Fruit fly (Drosophila melanogaster) whole organism, prepupa: ENCODE data around the gene CG4497.

ENCODE experiments used
- Blimp-1 ChIP-seq: fragments of 200-800 bp; sonication (Bioruptor generic); optimal IDR thresholded peaks from 3 replicates; lab custom pipeline; 2017; ENCODE audit warnings: missing biosample characterization, missing genetic modification characterization, mild to moderate bottlenecking, moderate library complexity, missing genetic modification reagents
- CG10631 ChIP-seq: fragments of 200-800 bp; sonication (Bioruptor generic); optimal IDR thresholded peaks from 2 replicates; lab custom pipeline; 2016; ENCODE audit warnings: missing biosample characterization, missing genetic modification characterization
- CG10669 ChIP-seq: fragments of 200-800 bp; sonication (Bioruptor generic); optimal IDR thresholded peaks from 3 replicates; lab custom pipeline; 2018; ENCODE audit warnings: missing biosample characterization, mild to moderate bottlenecking, missing genetic modification characterization, moderate library complexity
- CG11294 ChIP-seq: fragments of 200-800 bp; sonication (Bioruptor generic); IDR thresholded peaks from 2 replicates; pipeline ENCODE4 v1.3.6; 2022; ENCODE audit warnings: missing biosample characterization, missing genetic modification characterization
- CG11762 ChIP-seq: fragments of 200-800 bp; sonication (Bioruptor generic); optimal IDR thresholded peaks from 3 replicates; lab custom pipeline; 2016; ENCODE audit warnings: missing biosample characterization, missing genetic modification characterization; ENCODE audit not compliant: insufficient read depth
- CG11902 ChIP-seq: fragments of 200-800 bp; sonication (Bioruptor generic); optimal IDR thresholded peaks from 3 replicates; lab custom pipeline; 2016; ENCODE audit warnings: missing biosample characterization, missing genetic modification characterization
- CG15336 ChIP-seq: fragments of 200-800 bp; sonication (Bioruptor generic); IDR thresholded peaks from 2 replicates; pipeline ENCODE4 v1.3.6; 2022; ENCODE audit warnings: missing biosample characterization, missing genetic modification characterization
- CG1621 ChIP-seq: fragments of 200-800 bp; sonication (Bioruptor generic); optimal IDR thresholded peaks from 3 replicates; lab custom pipeline; 2018; ENCODE audit warnings: missing biosample characterization, mild to moderate bottlenecking, missing genetic modification characterization
- CG16779 ChIP-seq: fragments of 200-800 bp; sonication (Bioruptor generic); optimal IDR thresholded peaks from 3 replicates; lab custom pipeline; 2017; ENCODE audit warnings: missing biosample characterization, mild to moderate bottlenecking, missing genetic modification characterization
- CG3032 ChIP-seq: fragments of 200-800 bp; optimal IDR thresholded peaks from 2 replicates; lab custom pipeline; 2019; ENCODE audit warnings: missing biosample characterization, mild to moderate bottlenecking, missing genetic modification characterization, moderate library complexity
- CG31627 ChIP-seq: fragments of 200-800 bp; sonication (Bioruptor generic); optimal IDR thresholded peaks from 3 replicates; lab custom pipeline; 2016; ENCODE audit warnings: missing biosample characterization, missing genetic modification characterization
- CG32006 ChIP-seq: fragments of 200-800 bp; sonication (Bioruptor generic); optimal IDR thresholded peaks from 3 replicates; lab custom pipeline; 2017; ENCODE audit warnings: missing biosample characterization, mild to moderate bottlenecking, missing genetic modification characterization
- CG34406 ChIP-seq: fragments of 200-800 bp; sonication (Bioruptor generic); optimal IDR thresholded peaks from 3 replicates; lab custom pipeline; 2016; ENCODE audit warnings: missing biosample characterization, missing genetic modification characterization
- CG3919 ChIP-seq: fragments of 200-800 bp; sonication (Bioruptor generic); optimal IDR thresholded peaks from 3 replicates; lab custom pipeline; 2016; ENCODE audit warnings: missing biosample characterization, missing genetic modification characterization
- CG4318 ChIP-seq: fragments of 200-800 bp; sonication (Bioruptor generic); optimal IDR thresholded peaks from 3 replicates; lab custom pipeline; 2017; ENCODE audit warnings: missing biosample characterization, mild to moderate bottlenecking, missing genetic modification characterization
- CG6163 ChIP-seq: fragments of 200-800 bp; sonication (Bioruptor generic); IDR thresholded peaks from 3 replicates; pipeline ENCODE4 v1.3.6; 2022; ENCODE audit warnings: missing biosample characterization, missing genetic modification characterization
- CG6276 ChIP-seq: fragments of 200-800 bp; sonication (Bioruptor generic); optimal IDR thresholded peaks from 2 replicates; lab custom pipeline; 2017; ENCODE audit warnings: missing biosample characterization, mild to moderate bottlenecking, missing genetic modification characterization
- CG6792 ChIP-seq: fragments of 200-800 bp; sonication (Bioruptor generic); optimal IDR thresholded peaks from 3 replicates; lab custom pipeline; 2016; ENCODE audit warnings: missing biosample characterization, missing genetic modification characterization
- CG6808 ChIP-seq: fragments of 200-800 bp; sonication (Bioruptor generic); optimal IDR thresholded peaks from 3 replicates; lab custom pipeline; 2017; ENCODE audit warnings: missing biosample characterization, missing genetic modification characterization, mild to moderate bottlenecking, moderate library complexity, missing genetic modification reagents
- CG6854 ChIP-seq: fragments of 200-800 bp; sonication (Bioruptor generic); optimal IDR thresholded peaks from 2 replicates; lab custom pipeline; 2017; ENCODE audit warnings: missing biosample characterization, mild to moderate bottlenecking, missing genetic modification characterization
- CG7368 ChIP-seq: fragments of 200-800 bp; sonication (Bioruptor generic); optimal IDR thresholded peaks from 3 replicates; lab custom pipeline; 2016; ENCODE audit warnings: missing biosample characterization, missing genetic modification characterization
- CG8319 ChIP-seq: fragments of 200-800 bp; sonication (Bioruptor generic); optimal IDR thresholded peaks from 3 replicates; lab custom pipeline; 2016; ENCODE audit warnings: missing biosample characterization, missing genetic modification characterization
- CG9139 ChIP-seq: fragments of 200-800 bp; sonication (Bioruptor generic); optimal IDR thresholded peaks from 3 replicates; lab custom pipeline; 2017; ENCODE audit warnings: missing biosample characterization, mild to moderate bottlenecking, missing genetic modification characterization
- Eip75B ChIP-seq: fragments of 200-800 bp; sonication (Bioruptor generic); optimal IDR thresholded peaks from 3 replicates; lab custom pipeline; 2016; ENCODE audit warnings: missing biosample characterization, missing genetic modification characterization
- Eip78C ChIP-seq: fragments of 200-800 bp; sonication (Bioruptor generic); peaks from one replicate; lab custom pipeline; 2016; ENCODE audit warnings: missing biosample characterization, missing genetic modification characterization
- Eip93F ChIP-seq: fragments of 200-800 bp; sonication (Bioruptor generic); optimal IDR thresholded peaks from 2 replicates; lab custom pipeline; 2016; ENCODE audit warnings: missing biosample characterization, mild to moderate bottlenecking, missing genetic modification characterization
- Ets21C ChIP-seq: fragments of 200-800 bp; sonication (Bioruptor generic); optimal IDR thresholded peaks from 3 replicates; lab custom pipeline; 2016; ENCODE audit warnings: missing biosample characterization, missing genetic modification characterization
- Gug ChIP-seq: fragments of 200-800 bp; sonication (Bioruptor generic); IDR thresholded peaks from 2 replicates; pipeline ENCODE4 v1.3.6; 2022; ENCODE audit warnings: missing biosample characterization, missing genetic modification characterization
- Hr38 ChIP-seq: sonication (Bioruptor generic); optimal IDR thresholded peaks from 2 replicates; lab custom pipeline; 2016; ENCODE audit warnings: missing biosample characterization, missing genetic modification characterization
- Hr39 ChIP-seq: fragments of 200-800 bp; sonication (Bioruptor generic); optimal IDR thresholded peaks from 2 replicates; lab custom pipeline; 2016; ENCODE audit warnings: missing biosample characterization, missing genetic modification characterization
- Hr4 ChIP-seq: fragments of 200-800 bp; sonication (Bioruptor generic); optimal IDR thresholded peaks from 3 replicates; lab custom pipeline; 2016; ENCODE audit warnings: missing biosample characterization, missing genetic modification characterization
- Met ChIP-seq: fragments of 200-800 bp; sonication (Bioruptor generic); optimal IDR thresholded peaks from 3 replicates; lab custom pipeline; 2016; ENCODE audit warnings: missing biosample characterization, missing genetic modification characterization
- OdsH ChIP-seq: fragments of 200-800 bp; sonication (Bioruptor generic); optimal IDR thresholded peaks from 3 replicates; lab custom pipeline; 2016; ENCODE audit warnings: missing biosample characterization, missing genetic modification characterization
- Smox ChIP-seq: fragments of 200-800 bp; sonication (Bioruptor generic); optimal IDR thresholded peaks from 3 replicates; lab custom pipeline; 2016; ENCODE audit warnings: missing biosample characterization, missing genetic modification characterization
- Sox14 ChIP-seq: fragments of 200-800 bp; sonication (Bioruptor generic); optimal IDR thresholded peaks from 3 replicates; lab custom pipeline; 2016; ENCODE audit warnings: missing biosample characterization, missing genetic modification characterization
- Sox15 ChIP-seq: fragments of 200-800 bp; sonication (Bioruptor generic); optimal IDR thresholded peaks from 3 replicates; lab custom pipeline; 2016; ENCODE audit warnings: missing biosample characterization, missing genetic modification characterization
- achi ChIP-seq: fragments of 200-800 bp; sonication (Bioruptor generic); optimal IDR thresholded peaks from 3 replicates; lab custom pipeline; 2016; ENCODE audit warnings: missing biosample characterization, missing genetic modification characterization
- acj6 ChIP-seq: fragments of 200-800 bp; sonication (Bioruptor generic); optimal IDR thresholded peaks from 3 replicates; lab custom pipeline; 2016; ENCODE audit warnings: missing biosample characterization, missing genetic modification characterization
- dac ChIP-seq: fragments of 200-800 bp; sonication (Bioruptor generic); optimal IDR thresholded peaks from 2 replicates; lab custom pipeline; 2017; ENCODE audit warnings: missing biosample characterization, mild to moderate bottlenecking, missing genetic modification characterization
- dsx ChIP-seq: fragments of 200-800 bp; optimal IDR thresholded peaks from 3 replicates; lab custom pipeline; 2019; ENCODE audit warnings: missing biosample characterization, mild to moderate bottlenecking, missing genetic modification characterization, moderate library complexity; ENCODE audit not compliant: poor library complexity, severe bottlenecking
- eg ChIP-seq: fragments of 200-800 bp; sonication (Bioruptor generic); IDR thresholded peaks from 3 replicates; pipeline ENCODE4 v1.3.6; 2022; ENCODE audit warnings: missing biosample characterization, missing genetic modification characterization
- esn ChIP-seq: fragments of 200-800 bp; sonication (Bioruptor generic); optimal IDR thresholded peaks from 2 replicates; lab custom pipeline; 2016; ENCODE audit warnings: missing biosample characterization, mild to moderate bottlenecking, missing genetic modification characterization, moderate library complexity
- fd59A ChIP-seq: fragments of 200-800 bp; sonication (Bioruptor generic); optimal IDR thresholded peaks from 2 replicates; lab custom pipeline; 2017; ENCODE audit warnings: missing biosample characterization, mild to moderate bottlenecking, missing genetic modification characterization, missing genetic modification reagents
- fd85E ChIP-seq: fragments of 200-800 bp; sonication (Bioruptor generic); optimal IDR thresholded peaks from 3 replicates; lab custom pipeline; 2016; ENCODE audit warnings: missing biosample characterization, missing genetic modification characterization
- fkh ChIP-seq: fragments of 200-800 bp; sonication (Bioruptor generic); optimal IDR thresholded peaks from 3 replicates; lab custom pipeline; 2017; ENCODE audit warnings: missing biosample characterization, mild to moderate bottlenecking, missing genetic modification characterization, moderate library complexity
- lz ChIP-seq: fragments of 200-800 bp; sonication (Bioruptor generic); optimal IDR thresholded peaks from 3 replicates; lab custom pipeline; 2016; ENCODE audit warnings: missing biosample characterization, missing genetic modification characterization
- net ChIP-seq: fragments of 200-800 bp; sonication (Bioruptor generic); optimal IDR thresholded peaks from 3 replicates; lab custom pipeline; 2016; ENCODE audit warnings: missing biosample characterization, missing genetic modification characterization
- pdm3 ChIP-seq: fragments of 200-800 bp; sonication (Bioruptor generic); optimal IDR thresholded peaks from 3 replicates; lab custom pipeline; 2016; ENCODE audit warnings: missing biosample characterization, missing genetic modification characterization
- salr ChIP-seq, 2 experiments: fragments of 200-800 bp; sonication (Bioruptor generic); optimal IDR thresholded peaks; 3 replicates each; lab custom pipeline; 2016 to 2018; ENCODE audit warnings: missing biosample characterization in 2 of 2, missing genetic modification characterization in 2 of 2, mild to moderate bottlenecking in 1 of 2
- ss ChIP-seq, 2 experiments: fragments of 200-800 bp; sonication (Bioruptor generic); optimal IDR thresholded peaks; 2 replicates in 1 of 2; 3 replicates in 1 of 2; lab custom pipeline; 2017 to 2018; ENCODE audit warnings: mild to moderate bottlenecking in 2 of 2, missing biosample characterization in 2 of 2, missing genetic modification characterization in 2 of 2, moderate library complexity in 1 of 2
- svp ChIP-seq: fragments of 200-800 bp; sonication (Bioruptor generic); peaks from one replicate; lab custom pipeline; 2016; ENCODE audit warnings: missing biosample characterization, missing genetic modification characterization
- topi ChIP-seq: fragments of 200-800 bp; sonication (Bioruptor generic); optimal IDR thresholded peaks from 3 replicates; lab custom pipeline; 2016; ENCODE audit warnings: missing biosample characterization, missing genetic modification characterization
- vri ChIP-seq: fragments of 200-800 bp; sonication (Bioruptor generic); optimal IDR thresholded peaks from 3 replicates; lab custom pipeline; 2016; ENCODE audit warnings: missing biosample characterization, mild to moderate bottlenecking, missing genetic modification characterization

CG4497 gene

DNA sequence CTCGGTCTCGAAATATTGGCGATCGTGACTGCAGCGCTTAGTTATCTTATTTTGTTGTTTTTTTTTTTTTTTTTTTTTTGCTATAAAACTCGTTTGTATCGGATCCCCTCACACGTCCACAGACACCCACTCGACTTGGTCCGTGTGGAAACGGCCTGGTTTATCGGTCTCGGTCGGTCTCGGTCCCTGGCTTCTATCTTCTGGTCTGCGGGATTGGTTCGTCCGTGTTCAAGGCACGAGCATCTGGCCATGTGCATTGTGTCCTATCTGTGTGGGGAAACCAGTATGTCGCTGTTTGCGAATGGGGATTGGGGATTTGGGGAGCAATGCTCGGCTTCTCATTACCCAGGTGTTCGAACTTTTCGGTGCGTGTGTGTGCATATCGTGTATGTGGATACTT, 4.7 kb downstream of the CG4497 start, which contains the start of gene CG4496:
TSS of gene CG4496 (minus strand) at position 337 of the 400 bp plus-strand sequence.
- TF ChIP-seq Met (GFP tag; lab: Kevin White, UChicago), result no peak
- peak; percentile 32 for TF ChIP-seq pdm3 (GFP tag; lab: Kevin White, UChicago)
- peak; percentile 25 for TF ChIP-seq OdsH
- peak; percentile 29 for TF ChIP-seq CG6276 (GFP tag; lab: Kevin White, UChicago)
- TF ChIP-seq CG6163 (GFP tag; lab: Robert Waterston, UW), result peak; percentile 65; the same call in 2 of the 3 replicates
- TF ChIP-seq CG15336 (GFP tag; lab: Robert Waterston, UW), result peak; percentile 56
- TF ChIP-seq CG6808 (GFP tag; lab: Kevin White, UChicago), result peak; percentile 7
- TF ChIP-seq Ets21C, result no peak
- no peak for TF ChIP-seq CG11902 (GFP tag; lab: Kevin White, UChicago)
- 0 out of 2 replicates have a peak, but pooled peaks have one; percentile 12 for TF ChIP-seq CG11294 (GFP tag; lab: Robert Waterston, UW)
- no peak for TF ChIP-seq CG3032 (tag; lab: Kevin White, UChicago)
- TF ChIP-seq Sox14 (GFP tag; lab: Kevin White, UChicago), result peak; percentile 18
- peak; percentile 61 for TF ChIP-seq dsx (GFP tag; lab: Kevin White, UChicago)
- no peak for TF ChIP-seq lz (GFP tag; lab: Kevin White, UChicago)
- no peak for TF ChIP-seq dac
- TF ChIP-seq Blimp-1 (GFP tag; lab: Kevin White, UChicago), result no peak
- peak; percentile 65 for TF ChIP-seq CG16779 (tag; lab: Kevin White, UChicago)
- TF ChIP-seq CG9139 (GFP tag; lab: Kevin White, UChicago), result peak; percentile 57
- TF ChIP-seq fkh, result no peak
- TF ChIP-seq CG3919 (GFP tag; lab: Kevin White, UChicago), result peak; percentile 57
- TF ChIP-seq acj6 (GFP tag; lab: Kevin White, UChicago), result peak; percentile 3
- no peak for TF ChIP-seq svp (GFP tag; lab: Kevin White, UChicago)
- TF ChIP-seq CG4318 (GFP tag; lab: Kevin White, UChicago), result no peak
- TF ChIP-seq CG10631 (GFP tag; lab: Kevin White, UChicago), result peak; percentile 26
- TF ChIP-seq salr (GFP tag; optimal IDR thresholded peaks at IDR 0.05; lab: Kevin White, UChicago), result peak; percentile 5 to 49
- TF ChIP-seq Sox15 (GFP tag; lab: Kevin White, UChicago), result no peak
- TF ChIP-seq Smox (GFP tag; lab: Kevin White, UChicago), result no peak
- TF ChIP-seq Hr38, result no peak
- no peak for TF ChIP-seq Hr4 (GFP tag; lab: Kevin White, UChicago)
- TF ChIP-seq vri (GFP tag; lab: Kevin White, UChicago), result no peak
- TF ChIP-seq topi, result no peak
- no peak for TF ChIP-seq CG10669 (GFP tag; lab: Kevin White, UChicago)
- peak; percentile 19 for TF ChIP-seq CG6854 (GFP tag; lab: Kevin White, UChicago)
- TF ChIP-seq Hr39 (GFP tag; lab: Kevin White, UChicago), result no peak
- no peak for TF ChIP-seq CG11762
- TF ChIP-seq fd59A, result peak; percentile 39
- peak; percentile 42 for TF ChIP-seq Eip75B (GFP tag; lab: Kevin White, UChicago)
- peak; percentile 44 for TF ChIP-seq achi (GFP tag; lab: Kevin White, UChicago)
- TF ChIP-seq CG8319, result no peak
- peak; percentile 3 for TF ChIP-seq CG6792 (GFP tag; lab: Kevin White, UChicago)
- no peak for TF ChIP-seq fd85E (GFP tag; lab: Kevin White, UChicago)
- TF ChIP-seq Eip78C, result peak; percentile 81
- no peak for TF ChIP-seq CG7368 (GFP tag; lab: Kevin White, UChicago)
- TF ChIP-seq CG34406, result no peak
- TF ChIP-seq Gug (GFP tag; lab: Robert Waterston, UW), result no peak
- TF ChIP-seq eg (GFP tag; lab: Robert Waterston, UW), result peak; percentile 37; the same call in 1 of the 3 replicates
- no peak for TF ChIP-seq Eip93F
- TF ChIP-seq ss (GFP tag; optimal IDR thresholded peaks at IDR 0.05; lab: Kevin White, UChicago), result peak; percentile 78 to 92
- TF ChIP-seq CG31627 (GFP tag; lab: Kevin White, UChicago), result no peak
- TF ChIP-seq CG1621 (tag; lab: Kevin White, UChicago), result peak; percentile 89
- no peak for TF ChIP-seq esn (GFP tag; lab: Kevin White, UChicago)
- TF ChIP-seq net (GFP tag; lab: Kevin White, UChicago), result peak; percentile 28
- no peak for TF ChIP-seq CG32006
